Fruit fly (Drosophila melanogaster): ENCODE results near the gene CCT6.

Gene CCT6

DNA sequence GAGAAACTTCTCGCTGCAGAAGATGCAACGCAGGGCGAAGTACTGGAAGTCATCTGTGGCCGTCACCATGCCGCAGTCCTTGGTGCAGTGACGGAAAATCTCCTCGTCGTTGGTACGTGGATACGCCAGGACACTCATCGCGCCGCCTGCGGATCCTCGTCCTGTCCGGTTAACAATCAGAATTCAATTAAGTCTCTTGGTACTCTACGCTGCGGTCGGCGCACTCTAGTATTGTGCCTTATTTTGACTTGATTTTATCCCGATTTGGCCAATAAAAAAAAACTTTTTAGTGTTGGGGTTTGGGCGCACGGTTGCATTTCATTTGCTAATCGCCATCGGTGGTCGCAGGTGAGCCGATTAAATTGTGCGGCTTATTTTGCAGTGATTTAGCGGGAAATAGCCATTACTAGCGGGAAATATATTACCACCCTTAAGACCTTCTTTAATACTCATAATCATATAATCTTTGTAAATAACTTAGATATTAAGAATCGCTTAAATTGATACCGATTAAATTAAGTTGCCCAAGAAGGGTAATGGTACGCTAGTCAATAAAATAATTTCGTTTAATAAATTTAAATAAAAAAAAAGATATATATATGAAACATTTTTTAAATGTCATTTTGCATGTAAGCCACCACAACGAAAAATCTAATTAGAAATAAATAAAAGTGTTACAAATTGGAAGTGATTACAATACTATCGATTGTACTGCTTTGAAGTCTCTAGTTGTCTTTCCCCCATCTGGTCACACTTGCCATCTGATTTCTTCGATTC lies at the start of gene CCT6, which contains the start of gene CG8944 (continued):
- no peak for TF ChIP-seq exex (tag; optimal IDR thresholded peaks at IDR 0.05)
- peak; percentile 50; the same call in 1 of the 3 replicates for TF ChIP-seq HLH4C (GFP tag; IDR thresholded peaks at IDR 0.05; ENCODE audit: partially characterized antibody)
- no peak for TF ChIP-seq Antp (GFP tag; optimal IDR thresholded peaks at IDR 0.05)
- no peak for TF ChIP-seq CG7839 (tag; optimal IDR thresholded peaks at IDR 0.05)
- no peak for TF ChIP-seq tup (GFP tag; optimal IDR thresholded peaks at IDR 0.05)
- no peak for TF ChIP-seq CG17802 (tag; optimal IDR thresholded peaks at IDR 0.05)
- no peak for TF ChIP-seq gro (GFP tag; optimal IDR thresholded peaks at IDR 0.05)
- TF ChIP-seq Fer1 (GFP tag; optimal IDR thresholded peaks at IDR 0.05), result no peak
- TF ChIP-seq ato (GFP tag; IDR thresholded peaks at IDR 0.05; ENCODE audit: partially characterized antibody), result no peak
- TF ChIP-seq pnt (GFP tag; optimal IDR thresholded peaks at IDR 0.05), result no peak
- peak; percentile 21 for TF ChIP-seq CG4617 (GFP tag; optimal IDR thresholded peaks at IDR 0.05; ENCODE audit: borderline replicate concordance)
- peak; percentile 49 for TF ChIP-seq amos (GFP tag; IDR thresholded peaks at IDR 0.05; ENCODE audit: partially characterized antibody)
- TF ChIP-seq Bgb (GFP tag; IDR thresholded peaks at IDR 0.05; ENCODE audit: partially characterized antibody), result no peak; the same call in 1 of the 2 replicates
- TF ChIP-seq tll (GFP tag; optimal IDR thresholded peaks at IDR 0.05), result no peak
- TF ChIP-seq disco-r (GFP tag; optimal IDR thresholded peaks at IDR 0.05), result no peak
- peak; percentile 40; the same call in 1 of the 3 replicates for TF ChIP-seq Opbp (GFP tag; IDR thresholded peaks at IDR 0.05; ENCODE audit: partially characterized antibody)
- TF ChIP-seq pita (GFP tag; optimal IDR thresholded peaks at IDR 0.05), result no peak
- TF ChIP-seq mld (GFP tag; IDR thresholded peaks at IDR 0.05; ENCODE audit: partially characterized antibody), result no peak
- TF ChIP-seq CG1529 (GFP tag; optimal IDR thresholded peaks at IDR 0.05), result no peak
- TF ChIP-seq D19B (GFP tag; optimal IDR thresholded peaks at IDR 0.05), result no peak
- TF ChIP-seq Gug (GFP tag; IDR thresholded peaks at IDR 0.05), result no peak
- TF ChIP-seq emc (GFP tag; optimal IDR thresholded peaks at IDR 0.05), result no peak
- TF ChIP-seq CG4424 (GFP tag; optimal IDR thresholded peaks at IDR 0.05), result peak; percentile 1
- no peak for TF ChIP-seq CTCF (GFP tag; optimal IDR thresholded peaks at IDR 0.05)
- TF ChIP-seq ATbp (GFP tag; optimal IDR thresholded peaks at IDR 0.05), result no peak
- no peak for TF ChIP-seq ab (GFP tag; optimal IDR thresholded peaks at IDR 0.05)
- no peak for TF ChIP-seq sd (tag; optimal IDR thresholded peaks at IDR 0.05)
- no peak for TF ChIP-seq maf-S (GFP tag; optimal IDR thresholded peaks at IDR 0.05)
- no peak for TF ChIP-seq hb (GFP tag; IDR thresholded peaks at IDR 0.05; ENCODE audit: partially characterized antibody)
- TF ChIP-seq pho (GFP tag; optimal IDR thresholded peaks at IDR 0.05), result no peak
- TF ChIP-seq tx (GFP tag; optimal IDR thresholded peaks at IDR 0.05), result no peak
- TF ChIP-seq CG32767 (GFP tag; IDR thresholded peaks at IDR 0.05), result no peak
- TF ChIP-seq CG7271 (tag; optimal IDR thresholded peaks at IDR 0.05), result no peak
- TF ChIP-seq CkIIα-i1 (GFP tag; IDR thresholded peaks at IDR 0.05), result no peak
- no peak for TF ChIP-seq mam (GFP tag; optimal IDR thresholded peaks at IDR 0.05)
- peak; percentile 81 for TF ChIP-seq Ets65A (GFP tag)
- no peak for TF ChIP-seq CG3407 (GFP tag; optimal IDR thresholded peaks at IDR 0.05)
- no peak for TF ChIP-seq Fer2 (tag; optimal IDR thresholded peaks at IDR 0.05)
- no peak for TF ChIP-seq peb (GFP tag; IDR thresholded peaks at IDR 0.05)
- TF ChIP-seq tna (GFP tag; IDR thresholded peaks at IDR 0.05; ENCODE audit: partially characterized antibody), result no peak
- no peak for TF ChIP-seq CG14050 (GFP tag; IDR thresholded peaks at IDR 0.05)
- TF ChIP-seq CG10209 (GFP tag; optimal IDR thresholded peaks at IDR 0.05), result no peak
- no peak for TF ChIP-seq ham (GFP tag; IDR thresholded peaks at IDR 0.05)
- TF ChIP-seq sr (GFP tag; IDR thresholded peaks at IDR 0.05), result no peak
- peak in 1 of 2 experiments; percentile 21 for TF ChIP-seq dpn (GFP tag; optimal IDR thresholded peaks at IDR 0.05)
- TF ChIP-seq Awh (GFP tag; IDR thresholded peaks at IDR 0.05), result no peak
- no peak for TF ChIP-seq Eip74EF (GFP tag; optimal IDR thresholded peaks at IDR 0.05)
- TF ChIP-seq CG9609 (GFP tag; optimal IDR thresholded peaks at IDR 0.05), result no peak
- no peak for TF ChIP-seq gem (tag; optimal IDR thresholded peaks at IDR 0.05)

All from whole organism, embryonic.